Worm (Caenorhabditis elegans): Measurements from ENCODE around the gene Y65A5A.2.

- TF ChIP-seq unc-86 (tag; optimal IDR thresholded peaks at IDR 0.05) (no peak), ceh-9 (tag; optimal IDR thresholded peaks at IDR 0.05) (no peak), sox-4 (tag; optimal IDR thresholded peaks at IDR 0.05) (no peak), fkh-10 (GFP tag; optimal IDR thresholded peaks at IDR 0.05) (no peak), pha-4 (tag; optimal IDR thresholded peaks at IDR 0.05) (no peak), lin-11 (tag; optimal IDR thresholded peaks at IDR 0.05) (no peak), unc-55 (GFP tag; optimal IDR thresholded peaks at IDR 0.05) (no peak), pqm-1 (tag; optimal IDR thresholded peaks at IDR 0.05) (no peak), ceh-34 (tag; optimal IDR thresholded peaks at IDR 0.05) (no peak), dmd-4 (tag; optimal IDR thresholded peaks at IDR 0.05; ENCODE audit: borderline replicate concordance) (no peak), ceh-6 (GFP tag; optimal IDR thresholded peaks at IDR 0.05) (no peak), tbx-2 (tag; optimal IDR thresholded peaks at IDR 0.05) (no peak), nhr-232 (tag; optimal IDR thresholded peaks at IDR 0.05) (no peak), syd-9 (tag; optimal IDR thresholded peaks at IDR 0.05) (no peak)
These were observed 20.1 kb downstream of the Y65A5A.2 start, which contains the start of gene dlc-3 for ce11 chrIV:16431929-16432328.

Data from whole organism, late embryonic.